Worm (Caenorhabditis elegans) whole organism, L3 larva: ENCODE measurements around the gene srh-299.
A peak's percentile ranks its signal among the peaks of the same experiment; 100 is the strongest.

ENCODE experiments used
- ZK546.5 ChIP-seq: sonication (generic microtip); optimal IDR thresholded peaks from 2 replicates; lab custom pipeline; 2017; ENCODE audit warnings: missing biosample characterization, missing genetic modification characterization
- aly-2 ChIP-seq: fragments of 150-350 bp; optimal IDR thresholded peaks from 2 replicates; lab custom pipeline; 2014; ENCODE audit warnings: missing biosample characterization, missing genetic modification characterization
- ama-1 ChIP-seq: fragments of 150-350 bp; optimal IDR thresholded peaks from 2 replicates; lab custom pipeline; 2018
- ceh-16 ChIP-seq: sonication (generic microtip); optimal IDR thresholded peaks from 2 replicates; lab custom pipeline; 2017; ENCODE audit warnings: missing biosample characterization, missing genetic modification characterization
- ceh-28 ChIP-seq: fragments of 150-350 bp; optimal IDR thresholded peaks from 2 replicates; lab custom pipeline; 2014; ENCODE audit warnings: missing biosample characterization, missing genetic modification reagents, missing genetic modification characterization
- ceh-82 ChIP-seq: fragments of 150-350 bp; optimal IDR thresholded peaks from 2 replicates; lab custom pipeline; 2014; ENCODE audit warnings: missing biosample characterization, missing genetic modification characterization
- ceh-9 ChIP-seq: sonication (generic microtip); optimal IDR thresholded peaks from 2 replicates; lab custom pipeline; 2018; ENCODE audit warnings: missing biosample characterization, missing genetic modification characterization
- daf-12 ChIP-seq: fragments of 150-350 bp; optimal IDR thresholded peaks from 2 replicates; lab custom pipeline; 2014; ENCODE audit warnings: missing biosample characterization, missing genetic modification reagents, missing genetic modification characterization
- egl-27 ChIP-seq: sonication (generic microtip); optimal IDR thresholded peaks from 4 replicates; lab custom pipeline; 2017; ENCODE audit warnings: missing biosample characterization, missing genetic modification reagents, missing genetic modification characterization
- egl-5 ChIP-seq: fragments of 150-350 bp; optimal IDR thresholded peaks from 2 replicates; lab custom pipeline; 2017; ENCODE audit warnings: missing biosample characterization, missing genetic modification reagents, missing genetic modification characterization, inconsistent platforms
- elt-1 ChIP-seq: fragments of 150-350 bp; optimal IDR thresholded peaks from 2 replicates; lab custom pipeline; 2014; ENCODE audit warnings: missing biosample characterization, missing genetic modification characterization
- elt-2 ChIP-seq: sonication (generic microtip); optimal IDR thresholded peaks from 2 replicates; lab custom pipeline; 2016; ENCODE audit warnings: missing genetic modification reagents, mild to moderate bottlenecking, missing genetic modification characterization, missing compliant biosample characterization
- elt-3 ChIP-seq, 3 experiments: fragments of 150-350 bp in 1 of 3; sonication (generic microtip) in 2 of 3; optimal IDR thresholded peaks; 2 replicates in 2 of 3; 4 replicates in 1 of 3; lab custom pipeline; 2014 to 2017; ENCODE audit warnings: missing biosample characterization in 3 of 3, missing genetic modification characterization in 3 of 3
- fkh-10 ChIP-seq: sonication (generic microtip); optimal IDR thresholded peaks from 2 replicates; lab custom pipeline; 2017; ENCODE audit warnings: missing biosample characterization, missing genetic modification reagents, missing genetic modification characterization
- fos-1 ChIP-seq: fragments of 150-350 bp; optimal IDR thresholded peaks from 2 replicates; lab custom pipeline; 2014; ENCODE audit warnings: missing biosample characterization, missing genetic modification characterization
- jun-1 ChIP-seq: fragments of 150-350 bp; optimal IDR thresholded peaks from 2 replicates; lab custom pipeline; 2014; ENCODE audit warnings: missing biosample characterization, missing genetic modification reagents, missing genetic modification characterization
- lin-15B ChIP-seq: fragments of 150-350 bp; optimal IDR thresholded peaks from 2 replicates; lab custom pipeline; 2014; ENCODE audit warnings: missing biosample characterization, missing genetic modification characterization
- lin-39 ChIP-seq: fragments of 150-350 bp; optimal IDR thresholded peaks from 2 replicates; lab custom pipeline; 2018; ENCODE audit warnings: missing biosample characterization, missing genetic modification reagents, missing genetic modification characterization
- lsy-12 ChIP-seq: sonication (generic microtip); optimal IDR thresholded peaks from 2 replicates; lab custom pipeline; 2016; ENCODE audit warnings: mild to moderate bottlenecking, missing genetic modification characterization, missing compliant biosample characterization
- mdl-1 ChIP-seq: fragments of 150-350 bp; optimal IDR thresholded peaks from 2 replicates; lab custom pipeline; 2014; ENCODE audit warnings: missing biosample characterization, missing genetic modification characterization
- nfya-1 ChIP-seq: sonication (generic microtip); optimal IDR thresholded peaks from 2 replicates; lab custom pipeline; 2017; ENCODE audit warnings: missing genetic modification characterization, mild to moderate bottlenecking, missing compliant biosample characterization, antibody characterized with exemption, moderate library complexity; ENCODE audit not compliant: insufficient read depth
- nhr-12 ChIP-seq: fragments of 150-350 bp; optimal IDR thresholded peaks from 2 replicates; lab custom pipeline; 2014; ENCODE audit warnings: missing biosample characterization, missing genetic modification characterization
- nhr-23 ChIP-seq: fragments of 150-350 bp; optimal IDR thresholded peaks from 2 replicates; lab custom pipeline; 2014; ENCODE audit warnings: missing biosample characterization, missing genetic modification reagents, missing genetic modification characterization
- nhr-237 ChIP-seq: fragments of 150-350 bp; optimal IDR thresholded peaks from 2 replicates; lab custom pipeline; 2014; ENCODE audit warnings: missing biosample characterization, missing genetic modification characterization
- nhr-25 ChIP-seq: sonication (generic microtip); optimal IDR thresholded peaks from 2 replicates; lab custom pipeline; 2017; ENCODE audit warnings: missing biosample characterization, missing genetic modification characterization
- nhr-28 ChIP-seq: fragments of 150-350 bp; optimal IDR thresholded peaks from 2 replicates; lab custom pipeline; 2014; ENCODE audit warnings: missing biosample characterization, missing genetic modification characterization
- nhr-43 ChIP-seq: sonication (generic microtip); optimal IDR thresholded peaks from 2 replicates; lab custom pipeline; 2016; ENCODE audit warnings: mild to moderate bottlenecking, missing genetic modification characterization, missing compliant biosample characterization; ENCODE audit not compliant: poor library complexity, severe bottlenecking
- nhr-76 ChIP-seq: fragments of 150-350 bp; sonication (generic microtip); optimal IDR thresholded peaks from 5 replicates; lab custom pipeline; 2014; ENCODE audit warnings: missing biosample characterization, missing genetic modification characterization
- nhr-77 ChIP-seq: fragments of 150-350 bp; optimal IDR thresholded peaks from 2 replicates; lab custom pipeline; 2014; ENCODE audit warnings: missing biosample characterization, missing genetic modification characterization
- pha-4 ChIP-seq: fragments of 150-350 bp; optimal IDR thresholded peaks from 2 replicates; lab custom pipeline; 2014; ENCODE audit warnings: missing biosample characterization, missing genetic modification reagents, missing genetic modification characterization
- snpc-4 ChIP-seq: fragments of 150-350 bp; optimal IDR thresholded peaks from 2 replicates; lab custom pipeline; 2014; ENCODE audit warnings: missing biosample characterization, missing genetic modification characterization
- tbx-2 ChIP-seq: sonication (generic microtip); optimal IDR thresholded peaks from 2 replicates; lab custom pipeline; 2016; ENCODE audit warnings: mild to moderate bottlenecking, missing genetic modification characterization, missing compliant biosample characterization
- zag-1 ChIP-seq: fragments of 150-350 bp; optimal IDR thresholded peaks from 2 replicates; lab custom pipeline; 2014; ENCODE audit warnings: missing biosample characterization, missing genetic modification characterization
- ztf-11 ChIP-seq: fragments of 150-350 bp; optimal IDR thresholded peaks from 2 replicates; lab custom pipeline; 2014; ENCODE audit warnings: missing biosample characterization, missing genetic modification characterization

srh-299 gene

DNA sequence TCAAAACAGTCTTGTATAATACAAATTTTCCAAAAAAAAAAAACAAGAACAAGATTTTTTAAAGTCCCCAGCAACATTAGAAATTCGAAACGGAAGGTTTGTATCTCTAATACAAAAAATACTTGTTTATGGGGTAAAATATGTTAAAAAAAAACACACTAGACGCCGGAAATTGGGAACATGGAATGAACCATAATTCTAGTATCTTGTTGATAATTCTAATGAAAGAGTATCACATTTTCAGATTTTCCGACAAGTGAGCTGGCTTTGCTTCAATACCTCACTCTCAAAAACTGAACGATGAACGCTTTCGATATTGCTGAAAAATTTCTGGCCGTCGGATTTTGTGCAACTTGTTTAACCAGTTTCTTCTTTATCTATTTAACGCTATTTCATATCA, 34.6 kb downstream of the srh-299 start, which contains the start of gene str-60:
str-60 (plus strand) TSS at position 301 of the 400 bp plus-strand sequence.
- no peak for TF ChIP-seq mdl-1 (tag; lab: Kevin White, UChicago)
- TF ChIP-seq nhr-237 (tag; lab: Kevin White, UChicago) = no peak
- no peak for TF ChIP-seq lsy-12
- TF ChIP-seq ZK546.5 (tag; lab: Kevin White, UChicago) = no peak
- TF ChIP-seq egl-27 (tag; lab: Kevin White, UChicago) = no peak
- TF ChIP-seq lin-15B (tag; lab: Kevin White, UChicago) = no peak
- no peak for TF ChIP-seq aly-2 (tag; lab: Kevin White, UChicago)
- no peak for TF ChIP-seq ceh-16 (tag; lab: Kevin White, UChicago)
- no peak for TF ChIP-seq nhr-28 (tag; lab: Kevin White, UChicago)
- no peak for TF ChIP-seq ztf-11
- TF ChIP-seq nhr-23 (tag; lab: Kevin White, UChicago) = no peak
- TF ChIP-seq nhr-12 (tag; lab: Kevin White, UChicago) = no peak
- TF ChIP-seq nfya-1 (tag; lab: Kevin White, UChicago) = no peak
- no peak for TF ChIP-seq nhr-43 (tag; lab: Kevin White, UChicago)

DNA sequence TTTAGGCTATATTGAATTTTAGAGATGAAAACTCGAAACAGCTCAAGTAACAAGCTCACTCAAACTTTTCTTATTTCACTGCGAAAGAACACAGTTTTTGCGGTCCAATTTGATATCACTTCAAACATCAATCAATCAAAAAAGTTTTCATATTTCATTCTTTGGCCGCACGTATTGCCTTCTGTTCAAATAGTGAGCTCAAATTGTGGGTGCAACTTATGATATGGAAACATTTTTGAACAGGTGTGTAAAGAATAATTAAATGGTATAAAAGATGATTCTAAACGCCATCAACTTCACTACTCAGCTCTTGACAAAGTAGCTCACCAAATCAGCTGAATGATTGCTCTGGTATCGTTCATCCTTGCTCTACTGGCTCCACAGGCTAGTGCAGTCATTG, 36.6 kb downstream of the srh-299 start, which contains the start of gene T06C12.14:
T06C12.14 (plus strand) TSS at position 301 of the 400 bp plus-strand sequence.
- TF ChIP-seq nfya-1 (tag; lab: Kevin White, UChicago) (no peak), lin-39 (no peak), nhr-25 (no peak), pha-4 (tag; lab: Kevin White, UChicago) (no peak), tbx-2 (no peak), jun-1 (tag; lab: Kevin White, UChicago) (no peak), ceh-28 (tag; lab: Kevin White, UChicago) (no peak), lin-15B (tag; lab: Kevin White, UChicago) (no peak)

DNA sequence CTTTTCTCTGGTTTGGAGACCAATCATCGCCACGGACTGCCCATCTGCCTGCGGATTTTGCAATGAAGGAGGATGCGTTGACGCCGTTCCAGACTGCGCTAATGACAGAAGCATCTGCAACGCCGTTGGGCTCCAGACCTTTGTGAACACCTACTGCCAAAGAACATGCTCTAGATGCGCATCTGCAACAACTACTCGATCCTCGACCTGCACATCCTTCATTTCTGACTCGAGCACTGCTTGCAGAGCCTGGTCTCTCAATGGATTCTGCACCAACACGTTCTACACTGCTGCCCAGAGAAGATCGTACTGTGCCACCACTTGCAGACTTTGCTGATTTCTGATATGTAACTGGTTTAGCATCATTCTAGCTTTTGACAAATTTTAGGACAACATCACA, 37.4 kb downstream of the srh-299 start:
- TF ChIP-seq elt-3 (tag; optimal IDR thresholded peaks at IDR 0.05; lab: Kevin White, UChicago) = no peak
- TF ChIP-seq snpc-4 (tag; lab: Kevin White, UChicago) = no peak
- TF ChIP-seq pha-4 (tag; lab: Kevin White, UChicago) = no peak
- TF ChIP-seq ceh-16 (tag; lab: Kevin White, UChicago) = no peak
- no peak for TF ChIP-seq zag-1 (tag; lab: Kevin White, UChicago)
- TF ChIP-seq lin-39 = no peak
- TF ChIP-seq fos-1 (tag; lab: Kevin White, UChicago) = no peak
- no peak for TF ChIP-seq nhr-43 (tag; lab: Kevin White, UChicago)
- no peak for TF ChIP-seq nhr-77 (tag; lab: Kevin White, UChicago)
- no peak for TF ChIP-seq fkh-10 (GFP tag; lab: Kevin White, UChicago)
- TF ChIP-seq nhr-12 (tag; lab: Kevin White, UChicago) = no peak
- no peak for TF ChIP-seq mdl-1 (tag; lab: Kevin White, UChicago)

DNA sequence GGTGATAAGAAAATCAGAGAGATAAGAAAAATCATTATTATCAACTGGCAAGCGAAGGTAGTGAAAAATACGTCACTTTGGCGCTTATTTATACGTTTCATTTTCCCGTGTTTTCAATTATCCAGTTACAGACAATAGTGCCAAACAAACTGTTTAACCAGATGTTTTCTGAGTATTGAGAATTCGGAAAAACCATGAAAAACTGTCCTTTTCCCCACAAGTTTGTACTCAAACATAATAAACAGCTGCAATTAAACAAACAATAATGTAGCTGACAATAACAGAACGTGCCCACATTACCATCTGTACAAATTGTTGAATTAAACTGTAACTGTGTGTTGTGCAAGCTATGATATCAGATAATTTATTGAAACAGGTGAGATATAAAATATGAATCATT, 42.4 kb downstream of the srh-299 start, which contains the start of the genes F35E8.1 and F35E8.2:
F35E8.1 (minus strand) TSS at position 101 of the 400 bp plus-strand sequence.
F35E8.2 (plus strand) TSS at position 132 of the 400 bp plus-strand sequence.
- peak; percentile 27 for TF ChIP-seq elt-2 (tag; lab: Kevin White, UChicago)

DNA sequence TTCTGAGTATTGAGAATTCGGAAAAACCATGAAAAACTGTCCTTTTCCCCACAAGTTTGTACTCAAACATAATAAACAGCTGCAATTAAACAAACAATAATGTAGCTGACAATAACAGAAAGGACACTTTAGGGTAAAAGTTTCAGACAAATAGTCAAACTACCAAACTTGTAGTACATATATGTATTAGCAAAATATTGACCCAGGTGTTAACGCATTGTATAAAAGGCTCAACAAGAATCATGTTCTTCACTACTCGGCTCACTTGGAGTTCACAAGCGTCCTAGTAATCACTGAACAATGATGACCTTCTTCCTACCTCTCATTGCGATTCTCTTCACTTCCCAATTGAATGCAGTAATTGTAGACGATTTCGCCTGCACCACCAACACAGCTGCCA, 48.7 kb downstream of the srh-299 start, which contains the start of gene F35E8.6:
F35E8.6 (plus strand) TSS at position 301 of the 400 bp plus-strand sequence.
- no peak for TF ChIP-seq zag-1 (tag; lab: Kevin White, UChicago)
- TF ChIP-seq ceh-9 (tag; lab: Kevin White, UChicago) = no peak
- no peak for TF ChIP-seq nhr-12 (tag; lab: Kevin White, UChicago)
- TF ChIP-seq ama-1 (lab: Kevin White, UChicago) = no peak
- TF ChIP-seq nfya-1 (tag; lab: Kevin White, UChicago) = no peak
- TF ChIP-seq egl-5 (tag; lab: Kevin White, UChicago) = no peak
- TF ChIP-seq nhr-237 (tag; lab: Kevin White, UChicago) = no peak
- no peak for TF ChIP-seq elt-3 (tag; optimal IDR thresholded peaks at IDR 0.05; lab: Kevin White, UChicago)
- TF ChIP-seq nhr-77 (tag; lab: Kevin White, UChicago) = no peak
- TF ChIP-seq snpc-4 (tag; lab: Kevin White, UChicago) = no peak
- no peak for TF ChIP-seq ceh-82 (tag; lab: Kevin White, UChicago)
- TF ChIP-seq jun-1 (tag; lab: Kevin White, UChicago) = no peak
- TF ChIP-seq daf-12 (tag; lab: Kevin White, UChicago) = no peak
- no peak for TF ChIP-seq nhr-76 (tag; lab: Kevin White, UChicago)
- TF ChIP-seq elt-1 (tag; lab: Kevin White, UChicago) = no peak
- no peak for TF ChIP-seq fos-1 (tag; lab: Kevin White, UChicago)
- no peak for TF ChIP-seq fkh-10 (GFP tag; lab: Kevin White, UChicago)
